Fruit fly (Drosophila melanogaster) whole organism, embryonic: ENCODE data around the gene CG34116.

Source experiments
- BtbVII ChIP-seq: fragments of 200-800 bp; sonication (Bioruptor generic); optimal IDR thresholded peaks from 3 replicates; lab custom pipeline; 2017; ENCODE audit warnings: missing biosample characterization, mild to moderate bottlenecking, missing genetic modification characterization
- CG1024 ChIP-seq: fragments of 200-800 bp; sonication (Bioruptor generic); IDR thresholded peaks from 2 replicates; pipeline ENCODE4 v1.3.6; 2022; ENCODE audit warnings: missing biosample characterization, missing genetic modification characterization
- CG10321 ChIP-seq: fragments of 200-800 bp; sonication (Bioruptor generic); IDR thresholded peaks from 2 replicates; pipeline ENCODE4 v1.3.6; 2022; ENCODE audit warnings: missing biosample characterization, missing genetic modification characterization
- CG10431 ChIP-seq: fragments of 200-800 bp; sonication (Bioruptor generic); optimal IDR thresholded peaks from 3 replicates; lab custom pipeline; 2018; ENCODE audit warnings: missing biosample characterization, mild to moderate bottlenecking, missing genetic modification characterization
- CG11085 ChIP-seq: fragments of 200-800 bp; sonication (Bioruptor generic); IDR thresholded peaks from 2 replicates; pipeline ENCODE4 v1.3.6; 2022; ENCODE audit warnings: missing biosample characterization, missing genetic modification characterization
- CG11560 ChIP-seq: fragments of 200-800 bp; sonication (Bioruptor generic); IDR thresholded peaks from 3 replicates; pipeline ENCODE4 v1.3.6; 2022; ENCODE audit warnings: missing biosample characterization, missing genetic modification characterization
- CG12942 ChIP-seq: fragments of 200-800 bp; sonication (Bioruptor generic); optimal IDR thresholded peaks from 3 replicates; lab custom pipeline; 2016; ENCODE audit warnings: missing biosample characterization, missing genetic modification characterization
- CG15601 ChIP-seq: fragments of 200-800 bp; sonication (Bioruptor generic); optimal IDR thresholded peaks from 3 replicates; lab custom pipeline; 2019; ENCODE audit warnings: missing biosample characterization, mild to moderate bottlenecking, missing genetic modification characterization, moderate library complexity
- CG17802 ChIP-seq: fragments of 200-800 bp; sonication (Bioruptor generic); optimal IDR thresholded peaks from 2 replicates; lab custom pipeline; 2018; ENCODE audit warnings: missing biosample characterization, mild to moderate bottlenecking, missing genetic modification characterization, moderate library complexity
- CG2120 ChIP-seq: fragments of 200-800 bp; sonication (Bioruptor generic); optimal IDR thresholded peaks from 3 replicates; lab custom pipeline; 2016; ENCODE audit warnings: missing biosample characterization, missing genetic modification characterization
- CG2129 ChIP-seq: fragments of 200-800 bp; sonication (Bioruptor generic); IDR thresholded peaks from 2 replicates; pipeline ENCODE4 v1.3.6; 2022; ENCODE audit warnings: missing biosample characterization, missing genetic modification characterization; ENCODE audit not compliant: partially characterized antibody
- CG2875 ChIP-seq: fragments of 200-800 bp; sonication (Bioruptor generic); optimal IDR thresholded peaks from 2 replicates; lab custom pipeline; 2017; ENCODE audit warnings: missing biosample characterization, mild to moderate bottlenecking, missing genetic modification characterization, missing genetic modification reagents
- CG3163 ChIP-seq: fragments of 200-800 bp; sonication (Bioruptor generic); optimal IDR thresholded peaks from 3 replicates; lab custom pipeline; 2016; ENCODE audit warnings: missing biosample characterization, missing genetic modification characterization
- CG3407 ChIP-seq: fragments of 200-800 bp; sonication (Bioruptor generic); optimal IDR thresholded peaks from 2 replicates; lab custom pipeline; 2018; ENCODE audit warnings: missing biosample characterization, mild to moderate bottlenecking, missing genetic modification characterization
- CG42726 ChIP-seq: fragments of 200-800 bp; sonication (Bioruptor generic); IDR thresholded peaks from 2 replicates; pipeline ENCODE4 v1.3.6; 2022; ENCODE audit warnings: missing biosample characterization, missing genetic modification characterization; ENCODE audit not compliant: partially characterized antibody
- CG4617 ChIP-seq: fragments of 200-800 bp; sonication (Bioruptor generic); optimal IDR thresholded peaks from 3 replicates; lab custom pipeline; 2016; ENCODE audit warnings: missing biosample characterization, missing genetic modification characterization, borderline replicate concordance
- CG6272 ChIP-seq: fragments of 200-800 bp; sonication (Bioruptor generic); IDR thresholded peaks from 2 replicates; pipeline ENCODE4 v1.3.6; 2022; ENCODE audit warnings: missing biosample characterization, missing genetic modification characterization
- CG7786 ChIP-seq: fragments of 200-800 bp; sonication (Bioruptor generic); optimal IDR thresholded peaks from 2 replicates; lab custom pipeline; 2016; ENCODE audit warnings: missing biosample characterization, missing genetic modification characterization
- CG7963 ChIP-seq: fragments of 200-800 bp; sonication (Bioruptor generic); IDR thresholded peaks from 3 replicates; pipeline ENCODE4 v1.3.6; 2022; ENCODE audit warnings: missing biosample characterization, missing genetic modification characterization; ENCODE audit not compliant: partially characterized antibody
- CG8089 ChIP-seq: fragments of 200-800 bp; sonication (Bioruptor generic); optimal IDR thresholded peaks from 3 replicates; lab custom pipeline; 2016; ENCODE audit warnings: missing biosample characterization, missing genetic modification characterization
- CG9215 ChIP-seq: fragments of 200-800 bp; sonication (Bioruptor generic); IDR thresholded peaks from 2 replicates; pipeline ENCODE4 v1.3.6; 2022; ENCODE audit warnings: missing biosample characterization, missing genetic modification characterization
- CG9817 ChIP-seq: fragments of 200-800 bp; sonication (Bioruptor generic); optimal IDR thresholded peaks from 2 replicates; lab custom pipeline; 2018; ENCODE audit warnings: missing biosample characterization, mild to moderate bottlenecking, missing genetic modification characterization, moderate library complexity
- Camta ChIP-seq: fragments of 200-800 bp; sonication (Bioruptor generic); optimal IDR thresholded peaks from 2 replicates; lab custom pipeline; 2016; ENCODE audit warnings: missing biosample characterization, missing genetic modification characterization
- Dad ChIP-seq: fragments of 200-800 bp; sonication (Bioruptor generic); optimal IDR thresholded peaks from 3 replicates; lab custom pipeline; 2016; ENCODE audit warnings: missing biosample characterization, missing genetic modification characterization
- Dbx ChIP-seq: fragments of 200-800 bp; sonication (Bioruptor generic); IDR thresholded peaks from 3 replicates; pipeline ENCODE4 v1.3.6; 2022; ENCODE audit warnings: missing biosample characterization, missing genetic modification characterization
- Dek ChIP-seq: fragments of 200-800 bp; sonication (Bioruptor generic); optimal IDR thresholded peaks from 3 replicates; lab custom pipeline; 2019; ENCODE audit warnings: missing biosample characterization, mild to moderate bottlenecking, missing genetic modification characterization, moderate library complexity
- Hey ChIP-seq: fragments of 200-800 bp; sonication (Bioruptor generic); optimal IDR thresholded peaks from 3 replicates; lab custom pipeline; 2018; ENCODE audit warnings: missing biosample characterization, mild to moderate bottlenecking, missing genetic modification characterization
- Hmx ChIP-seq: fragments of 200-800 bp; sonication (Bioruptor generic); optimal IDR thresholded peaks from 2 replicates; lab custom pipeline; 2016; ENCODE audit warnings: missing biosample characterization, missing genetic modification characterization
- Pdp1 ChIP-seq, 2 experiments: fragments of 200-800 bp; sonication (Bioruptor generic); optimal IDR thresholded peaks; 3 replicates each; lab custom pipeline; 2016; ENCODE audit warnings: missing biosample characterization in 2 of 2, missing genetic modification characterization in 2 of 2, mild to moderate bottlenecking in 1 of 2, moderate library complexity in 1 of 2
- Rfx ChIP-seq: fragments of 200-800 bp; sonication (Bioruptor generic); IDR thresholded peaks from 2 replicates; pipeline ENCODE4 v1.3.6; 2022; ENCODE audit warnings: missing biosample characterization, missing genetic modification characterization
- Rx ChIP-seq: fragments of 200-800 bp; sonication (Bioruptor generic); IDR thresholded peaks from 2 replicates; pipeline ENCODE4 v1.3.6; 2022; ENCODE audit warnings: missing biosample characterization, missing genetic modification characterization
- YL-1 ChIP-seq: fragments of 200-800 bp; sonication (Bioruptor generic); optimal IDR thresholded peaks from 3 replicates; lab custom pipeline; 2017; ENCODE audit warnings: missing biosample characterization, mild to moderate bottlenecking, missing genetic modification characterization
- ash1 ChIP-seq: fragments of 200-800 bp; sonication (Bioruptor generic); optimal IDR thresholded peaks from 2 replicates; lab custom pipeline; 2018; ENCODE audit warnings: missing biosample characterization, mild to moderate bottlenecking, missing genetic modification characterization
- crc ChIP-seq: fragments of 200-800 bp; sonication (Bioruptor generic); optimal IDR thresholded peaks from 2 replicates; lab custom pipeline; 2016; ENCODE audit warnings: missing biosample characterization, missing genetic modification characterization
- da ChIP-seq: fragments of 200-800 bp; sonication (Bioruptor generic); optimal IDR thresholded peaks from 2 replicates; lab custom pipeline; 2016; ENCODE audit warnings: missing biosample characterization, missing genetic modification characterization
- gro ChIP-seq: fragments of 200-800 bp; sonication (Bioruptor generic); optimal IDR thresholded peaks from 2 replicates; lab custom pipeline; 2016; ENCODE audit warnings: missing biosample characterization, missing genetic modification characterization
- inv ChIP-seq: fragments of 200-800 bp; sonication (Bioruptor generic); IDR thresholded peaks from 2 replicates; pipeline ENCODE4 v1.3.6; 2022; ENCODE audit warnings: missing biosample characterization, missing genetic modification characterization; ENCODE audit not compliant: partially characterized antibody
- klu ChIP-seq: fragments of 200-800 bp; sonication (Bioruptor generic); IDR thresholded peaks from 2 replicates; pipeline ENCODE4 v1.3.6; 2022; ENCODE audit warnings: missing biosample characterization, missing genetic modification characterization
- kni ChIP-seq: fragments of 200-800 bp; sonication (Bioruptor generic); optimal IDR thresholded peaks from 3 replicates; lab custom pipeline; 2017; ENCODE audit warnings: mild to moderate bottlenecking, missing biosample characterization, missing genetic modification reagents, missing genetic modification characterization
- lola ChIP-seq, 3 experiments: fragments of >200 bp in 2 of 3; fragments of 200-800 bp in 1 of 3; sonication (Bioruptor generic) in 1 of 3; optimal IDR thresholded peaks; 2 replicates each; lab custom pipeline; 2017 to 2019; ENCODE audit warnings: missing biosample characterization in 3 of 3, missing genetic modification characterization in 3 of 3, mild to moderate bottlenecking in 1 of 3, moderate library complexity in 1 of 3
- onecut ChIP-seq: fragments of 200-800 bp; sonication (Bioruptor generic); IDR thresholded peaks from 2 replicates; pipeline ENCODE4 v1.3.6; 2022; ENCODE audit warnings: missing biosample characterization, missing genetic modification characterization
- prd ChIP-seq, 3 experiments: fragments of >200 bp in 2 of 3; fragments of 200-800 bp in 1 of 3; sonication (Bioruptor generic) in 1 of 3; optimal IDR thresholded peaks in 2 of 3; IDR thresholded peaks in 1 of 3; 2 replicates in 2 of 3; 3 replicates in 1 of 3; pipeline versions ENCODE4 v1.3.6 to Lab custom; 2017 to 2022; ENCODE audit warnings: missing biosample characterization in 1 of 3, missing genetic modification characterization in 1 of 3
- salm ChIP-seq: fragments of 200-800 bp; sonication (Bioruptor generic); optimal IDR thresholded peaks from 2 replicates; lab custom pipeline; 2018; ENCODE audit warnings: missing biosample characterization, mild to moderate bottlenecking, missing genetic modification characterization
- scrt ChIP-seq: fragments of 200-800 bp; sonication (Bioruptor generic); optimal IDR thresholded peaks from 2 replicates; lab custom pipeline; 2018; ENCODE audit warnings: missing biosample characterization, mild to moderate bottlenecking, missing genetic modification characterization, moderate library complexity
- sens ChIP-seq: fragments of 200-800 bp; sonication (Bioruptor generic); peaks from one replicate; lab custom pipeline; 2016; ENCODE audit warnings: missing biosample characterization, missing genetic modification characterization
- ssp ChIP-seq: fragments of 200-800 bp; sonication (Bioruptor generic); IDR thresholded peaks from 2 replicates; pipeline ENCODE4 v1.3.6; 2022; ENCODE audit warnings: missing biosample characterization, missing genetic modification characterization
- toy ChIP-seq: fragments of 200-800 bp; sonication (Bioruptor generic); IDR thresholded peaks from 2 replicates; pipeline ENCODE4 v1.3.6; 2022; ENCODE audit warnings: missing biosample characterization, missing genetic modification characterization
- vfl ChIP-seq: fragments of 200-800 bp; sonication (Bioruptor generic); optimal IDR thresholded peaks from 2 replicates; lab custom pipeline; 2016; ENCODE audit warnings: missing biosample characterization, missing genetic modification characterization
- wor ChIP-seq: fragments of 200-800 bp; sonication (Bioruptor generic); IDR thresholded peaks from 2 replicates; pipeline ENCODE4 v1.3.6; 2022; ENCODE audit warnings: missing biosample characterization, missing genetic modification characterization

CG34116 gene

DNA sequence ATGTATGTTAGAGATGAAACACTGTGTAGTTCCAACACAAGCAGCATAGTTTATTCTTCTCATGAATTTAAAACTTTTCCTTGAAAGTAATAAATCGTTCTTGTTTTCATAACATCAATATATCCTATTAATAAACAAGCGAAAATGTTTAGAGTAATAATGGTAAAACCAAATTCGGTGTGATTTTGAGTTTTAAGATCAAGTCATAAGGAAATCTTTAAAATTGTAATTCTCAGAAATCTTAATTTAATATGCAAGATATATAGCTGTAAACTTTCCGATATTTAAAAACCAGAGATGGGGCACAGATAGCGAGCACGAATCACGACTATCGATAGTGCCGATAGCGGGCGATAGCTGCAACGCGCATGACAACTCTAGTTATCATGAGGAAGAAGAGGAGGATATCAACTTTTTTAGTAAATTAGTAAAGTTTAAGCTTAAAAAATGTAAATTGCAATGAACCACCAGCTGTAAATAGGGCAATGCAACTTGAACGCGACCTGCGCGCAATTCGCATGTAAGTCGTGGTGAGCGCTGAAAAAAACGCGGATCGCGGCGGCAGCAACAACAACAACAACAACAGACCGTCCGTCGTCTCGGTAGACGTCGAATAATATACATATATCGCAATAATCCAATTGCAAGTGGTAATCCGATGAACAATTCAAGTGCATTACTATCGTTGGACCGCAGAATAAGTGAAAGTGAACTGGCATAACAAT lies 12.1 kb upstream of the CG34116 start, which contains the start of the genes Fibp and Deaf1 (continued):
- peak; percentile 29 for TF ChIP-seq scrt (GFP tag; lab: Kevin White, UChicago)
- peak; percentile 62 for TF ChIP-seq CG11085 (GFP tag; lab: Robert Waterston, UW)
- no peak; the same call in 1 of the 2 replicates for TF ChIP-seq onecut (GFP tag; lab: Robert Waterston, UW)
- TF ChIP-seq CG12942: peak; percentile 76
- TF ChIP-seq BtbVII (GFP tag; lab: Kevin White, UChicago): peak; percentile 34
- no peak for TF ChIP-seq toy (GFP tag; lab: Robert Waterston, UW)
- peak; percentile 62 for TF ChIP-seq ssp (GFP tag; lab: Robert Waterston, UW)
- TF ChIP-seq CG8089 (GFP tag; lab: Kevin White, UChicago): peak; percentile 66
- TF ChIP-seq CG7963 (GFP tag; lab: Robert Waterston, UW): peak; percentile 96
- no peak for TF ChIP-seq CG11560 (tag; lab: Robert Waterston, UW)
- no peak for TF ChIP-seq CG10321 (GFP tag; lab: Robert Waterston, UW)
- TF ChIP-seq CG9215 (GFP tag; lab: Robert Waterston, UW): peak; percentile 75
- TF ChIP-seq crc: peak; percentile 53
- peak; percentile 58 for TF ChIP-seq gro (GFP tag; lab: Kevin White, UChicago)
- peak; percentile 99 for TF ChIP-seq CG42726 (GFP tag; lab: Robert Waterston, UW)
- TF ChIP-seq lola (GFP tag; optimal IDR thresholded peaks at IDR 0.05; lab: Kevin White, UChicago): peak in 1 of 3 experiments; percentile 82
- TF ChIP-seq ash1: no peak
- no peak for TF ChIP-seq CG17802 (tag; lab: Kevin White, UChicago)
- peak; percentile 65 for TF ChIP-seq CG15601 (tag; lab: Kevin White, UChicago)
- no peak for TF ChIP-seq CG1024 (GFP tag; lab: Robert Waterston, UW)
- TF ChIP-seq Dad (GFP tag; lab: Kevin White, UChicago): peak; percentile 79
- TF ChIP-seq CG2129 (GFP tag; lab: Robert Waterston, UW): peak; percentile 89
- TF ChIP-seq Rfx (GFP tag; lab: Robert Waterston, UW): peak; percentile 82
- TF ChIP-seq CG9817: peak; percentile 80
- peak; percentile 76 to 85 for TF ChIP-seq Pdp1 (GFP tag; optimal IDR thresholded peaks at IDR 0.05; lab: Kevin White, UChicago)
- peak; percentile 44 for TF ChIP-seq CG3407
- no peak for TF ChIP-seq salm (tag; lab: Kevin White, UChicago)
- TF ChIP-seq kni (GFP tag; lab: Kevin White, UChicago): peak; percentile 42
- TF ChIP-seq YL-1 (GFP tag; lab: Kevin White, UChicago): peak; percentile 53
- TF ChIP-seq CG7786: peak; percentile 78
- TF ChIP-seq Rx (GFP tag; lab: Robert Waterston, UW): no peak; the same call in 1 of the 2 replicates
- TF ChIP-seq CG2875 (GFP tag; lab: Kevin White, UChicago): peak; percentile 26
- peak; percentile 79 for TF ChIP-seq vfl
- TF ChIP-seq wor: no peak
- TF ChIP-seq CG10431 (GFP tag; lab: Kevin White, UChicago): peak; percentile 32
- TF ChIP-seq klu (GFP tag; lab: Robert Waterston, UW): peak; percentile 73
- TF ChIP-seq da (GFP tag; lab: Kevin White, UChicago): peak; percentile 69
- peak; percentile 91 for TF ChIP-seq CG4617 (GFP tag; lab: Kevin White, UChicago)
- TF ChIP-seq CG2120: peak; percentile 90
- TF ChIP-seq Camta: peak; percentile 77
- peak; percentile 64 for TF ChIP-seq Hmx (GFP tag; lab: Kevin White, UChicago)
- no peak for TF ChIP-seq prd (optimal IDR thresholded peaks at IDR 0.05; lab: Kevin White, UChicago)
- peak; percentile 70 for TF ChIP-seq prd (GFP tag; IDR thresholded peaks at IDR 0.05; lab: Robert Waterston, UW)
- peak; percentile 99 for TF ChIP-seq inv (GFP tag; lab: Robert Waterston, UW)
- peak; percentile 84 for TF ChIP-seq CG6272
- TF ChIP-seq sens: peak; percentile 94
- TF ChIP-seq Dbx: peak; percentile 87
- TF ChIP-seq Dek (tag; lab: Kevin White, UChicago): peak; percentile 70
- TF ChIP-seq CG3163 (GFP tag; lab: Kevin White, UChicago): peak; percentile 56
- TF ChIP-seq Hey (tag; lab: Kevin White, UChicago): no peak
